Fruit fly (Drosophila melanogaster) whole organism, prepupa: ENCODE measurements around the gene eRF1.

ENCODE experiments used
- CG10631 ChIP-seq: fragments of 200-800 bp; sonication (Bioruptor generic); optimal IDR thresholded peaks from 2 replicates; lab custom pipeline; 2016; ENCODE audit warnings: missing biosample characterization, missing genetic modification characterization
- Hr38 ChIP-seq: sonication (Bioruptor generic); optimal IDR thresholded peaks from 2 replicates; lab custom pipeline; 2016; ENCODE audit warnings: missing biosample characterization, missing genetic modification characterization
- Sox102F ChIP-seq: fragments of 200-800 bp; sonication (Bioruptor generic); optimal IDR thresholded peaks from 2 replicates; lab custom pipeline; 2016; ENCODE audit warnings: missing biosample characterization, mild to moderate bottlenecking, missing genetic modification characterization
- Sox14 ChIP-seq: fragments of 200-800 bp; sonication (Bioruptor generic); optimal IDR thresholded peaks from 3 replicates; lab custom pipeline; 2016; ENCODE audit warnings: missing biosample characterization, missing genetic modification characterization
- dac ChIP-seq: fragments of 200-800 bp; sonication (Bioruptor generic); optimal IDR thresholded peaks from 2 replicates; lab custom pipeline; 2017; ENCODE audit warnings: missing biosample characterization, mild to moderate bottlenecking, missing genetic modification characterization
- dsx ChIP-seq: fragments of 200-800 bp; optimal IDR thresholded peaks from 3 replicates; lab custom pipeline; 2019; ENCODE audit warnings: missing biosample characterization, mild to moderate bottlenecking, missing genetic modification characterization, moderate library complexity; ENCODE audit not compliant: poor library complexity, severe bottlenecking
- esn ChIP-seq: fragments of 200-800 bp; sonication (Bioruptor generic); optimal IDR thresholded peaks from 2 replicates; lab custom pipeline; 2016; ENCODE audit warnings: missing biosample characterization, mild to moderate bottlenecking, missing genetic modification characterization, moderate library complexity
- vri ChIP-seq: fragments of 200-800 bp; sonication (Bioruptor generic); optimal IDR thresholded peaks from 3 replicates; lab custom pipeline; 2016; ENCODE audit warnings: missing biosample characterization, mild to moderate bottlenecking, missing genetic modification characterization

dm6 chr3L:20320652-20321051 lies 27.5 kb upstream of the eRF1 start, which contains the start of gene Spn77Bb:
- TF ChIP-seq dac (no peak), dsx (GFP tag; lab: Kevin White, UChicago) (no peak), vri (GFP tag; lab: Kevin White, UChicago) (no peak), CG10631 (GFP tag; lab: Kevin White, UChicago) (no peak), Sox14 (GFP tag; lab: Kevin White, UChicago) (no peak), Hr38 (no peak), Sox102F (GFP tag; lab: Kevin White, UChicago) (no peak), esn (GFP tag; lab: Kevin White, UChicago) (no peak)
